Worm (Caenorhabditis elegans) whole organism, late embryonic: ENCODE measurements around the gene R186.3.

ENCODE experiments used
- C08G9.2 ChIP-seq: sonication (generic microtip); optimal IDR thresholded peaks from 2 replicates; lab custom pipeline; 2016; ENCODE audit warnings: mild to moderate bottlenecking, missing genetic modification characterization, moderate library complexity, missing compliant biosample characterization
- F13H6.1 ChIP-seq: sonication (generic microtip); optimal IDR thresholded peaks from 2 replicates; lab custom pipeline; 2016; ENCODE audit warnings: missing genetic modification characterization, missing compliant biosample characterization
- K09A11.1 ChIP-seq: sonication (generic microtip); optimal IDR thresholded peaks from 2 replicates; lab custom pipeline; 2017; ENCODE audit warnings: antibody characterized with exemption, mild to moderate bottlenecking, missing genetic modification characterization, missing compliant biosample characterization; ENCODE audit not compliant: insufficient read depth
- Y22D7AL.16 ChIP-seq: sonication (generic microtip); optimal IDR thresholded peaks from 2 replicates; lab custom pipeline; 2016; ENCODE audit warnings: missing genetic modification characterization, missing compliant biosample characterization
- ahr-1 ChIP-seq: sonication (generic microtip); optimal IDR thresholded peaks from 2 replicates; lab custom pipeline; 2016; ENCODE audit warnings: missing genetic modification characterization, missing compliant biosample characterization
- ceh-18 ChIP-seq: sonication (generic microtip); optimal IDR thresholded peaks from 2 replicates; lab custom pipeline; 2016; ENCODE audit warnings: missing genetic modification characterization, missing compliant biosample characterization
- ceh-19 ChIP-seq: fragments of 200-800 bp; sonication (Bioruptor generic); optimal IDR thresholded peaks from 2 replicates; lab custom pipeline; 2018; ENCODE audit warnings: mild to moderate bottlenecking, missing genetic modification characterization, missing compliant biosample characterization
- ceh-30 ChIP-seq: fragments of 150-350 bp; optimal IDR thresholded peaks from 2 replicates; lab custom pipeline; 2014; ENCODE audit warnings: missing biosample characterization, missing genetic modification characterization
- ceh-31 ChIP-seq: sonication (generic microtip); optimal IDR thresholded peaks from 2 replicates; lab custom pipeline; 2016; ENCODE audit warnings: missing genetic modification characterization, missing compliant biosample characterization
- ceh-34 ChIP-seq: sonication (generic microtip); optimal IDR thresholded peaks from 2 replicates; lab custom pipeline; 2016; ENCODE audit warnings: mild to moderate bottlenecking, missing genetic modification characterization, missing compliant biosample characterization
- ceh-45 ChIP-seq: fragments of 200-800 bp; sonication (Bioruptor generic); IDR thresholded peaks from 2 replicates; pipeline ENCODE4 v1.3.6; 2022; ENCODE audit warnings: missing genetic modification reagents, missing genetic modification characterization, missing compliant biosample characterization
- ceh-6 ChIP-seq: fragments of 200-800 bp; sonication (Bioruptor generic); optimal IDR thresholded peaks from 2 replicates; lab custom pipeline; 2018; ENCODE audit warnings: mild to moderate bottlenecking, missing genetic modification characterization, missing compliant biosample characterization
- che-1 ChIP-seq: sonication (generic microtip); optimal IDR thresholded peaks from 2 replicates; lab custom pipeline; 2016; ENCODE audit warnings: mild to moderate bottlenecking, missing genetic modification characterization, missing compliant biosample characterization
- elt-2 ChIP-seq: sonication (generic microtip); optimal IDR thresholded peaks from 2 replicates; lab custom pipeline; 2016; ENCODE audit warnings: missing genetic modification reagents, missing genetic modification characterization, missing compliant biosample characterization
- elt-4 ChIP-seq: sonication (generic microtip); optimal IDR thresholded peaks from 2 replicates; lab custom pipeline; 2016; ENCODE audit warnings: missing genetic modification characterization, missing compliant biosample characterization
- ets-4 ChIP-seq: sonication (generic microtip); optimal IDR thresholded peaks from 2 replicates; lab custom pipeline; 2016; ENCODE audit warnings: missing genetic modification characterization, missing compliant biosample characterization
- eyg-1 ChIP-seq: sonication (generic microtip); optimal IDR thresholded peaks from 2 replicates; lab custom pipeline; 2016; ENCODE audit warnings: missing genotype, missing genetic modification characterization, missing compliant biosample characterization
- fkh-10 ChIP-seq: fragments of 150-350 bp; optimal IDR thresholded peaks from 2 replicates; lab custom pipeline; 2014; ENCODE audit warnings: missing biosample characterization, missing genetic modification reagents, missing genetic modification characterization
- fkh-6 ChIP-seq: sonication (generic microtip); optimal IDR thresholded peaks from 2 replicates; lab custom pipeline; 2016; ENCODE audit warnings: missing genetic modification characterization, missing compliant biosample characterization
- gmeb-2 ChIP-seq: sonication (generic microtip); optimal IDR thresholded peaks from 2 replicates; lab custom pipeline; 2016; ENCODE audit warnings: missing genetic modification characterization, inconsistent platforms, missing compliant biosample characterization
- hlh-13 ChIP-seq: fragments of 200-800 bp; sonication (Bioruptor generic); optimal IDR thresholded peaks from 2 replicates; lab custom pipeline; 2018; ENCODE audit warnings: mild to moderate bottlenecking, missing genetic modification characterization, missing compliant biosample characterization
- hlh-15 ChIP-seq: sonication (generic microtip); optimal IDR thresholded peaks from 2 replicates; lab custom pipeline; 2016; ENCODE audit warnings: missing genetic modification characterization, missing compliant biosample characterization
- hlh-6 ChIP-seq: sonication (generic microtip); optimal IDR thresholded peaks from 2 replicates; lab custom pipeline; 2016; ENCODE audit warnings: missing genotype, missing genetic modification characterization, missing compliant biosample characterization
- hlh-8 ChIP-seq: sonication (generic microtip); optimal IDR thresholded peaks from 2 replicates; lab custom pipeline; 2016; ENCODE audit warnings: missing genotype, missing genetic modification characterization, missing compliant biosample characterization
- lim-6 ChIP-seq: sonication (generic microtip); optimal IDR thresholded peaks from 2 replicates; lab custom pipeline; 2016; ENCODE audit warnings: missing genetic modification characterization, missing compliant biosample characterization
- madf-2 ChIP-seq: sonication (generic microtip); optimal IDR thresholded peaks from 2 replicates; lab custom pipeline; 2017; ENCODE audit warnings: missing genetic modification characterization, missing compliant biosample characterization
- mec-3 ChIP-seq: sonication (generic microtip); optimal IDR thresholded peaks from 2 replicates; lab custom pipeline; 2016; ENCODE audit warnings: borderline replicate concordance, missing genetic modification characterization, missing compliant biosample characterization
- nfya-1 ChIP-seq: sonication (generic microtip); optimal IDR thresholded peaks from 2 replicates; lab custom pipeline; 2017; ENCODE audit warnings: missing genetic modification characterization, mild to moderate bottlenecking, missing compliant biosample characterization, antibody characterized with exemption, moderate library complexity
- nhr-11 ChIP-seq: fragments of 150-350 bp; optimal IDR thresholded peaks from 2 replicates; lab custom pipeline; 2014; ENCODE audit warnings: missing biosample characterization, missing genetic modification characterization
- nhr-232 ChIP-seq: sonication (generic microtip); optimal IDR thresholded peaks from 2 replicates; lab custom pipeline; 2016; ENCODE audit warnings: missing genetic modification characterization, missing compliant biosample characterization
- npax-4 ChIP-seq: sonication (generic microtip); optimal IDR thresholded peaks from 2 replicates; lab custom pipeline; 2016; ENCODE audit warnings: missing genetic modification characterization, missing compliant biosample characterization
- odd-2 ChIP-seq: sonication (generic microtip); optimal IDR thresholded peaks from 2 replicates; lab custom pipeline; 2017; ENCODE audit warnings: antibody characterized with exemption, mild to moderate bottlenecking, missing genetic modification characterization, missing compliant biosample characterization
- pag-3 ChIP-seq: sonication (generic microtip); optimal IDR thresholded peaks from 2 replicates; lab custom pipeline; 2016; ENCODE audit warnings: missing compliant biosample characterization, missing genetic modification characterization, borderline replicate concordance
- pax-1 ChIP-seq: fragments of 150-350 bp; optimal IDR thresholded peaks from 2 replicates; lab custom pipeline; 2014; ENCODE audit warnings: missing biosample characterization, missing genetic modification characterization
- pha-2 ChIP-seq: sonication (generic microtip); optimal IDR thresholded peaks from 2 replicates; lab custom pipeline; 2017; ENCODE audit warnings: mild to moderate bottlenecking, missing genetic modification characterization, missing compliant biosample characterization
- pqm-1 ChIP-seq: sonication (generic microtip); optimal IDR thresholded peaks from 2 replicates; lab custom pipeline; 2016; ENCODE audit warnings: missing genetic modification characterization, missing compliant biosample characterization
- pros-1 ChIP-seq: fragments of 150-350 bp; optimal IDR thresholded peaks from 2 replicates; lab custom pipeline; 2014; ENCODE audit warnings: missing biosample characterization, missing genetic modification reagents, missing genetic modification characterization
- sox-4 ChIP-seq: sonication (generic microtip); optimal IDR thresholded peaks from 2 replicates; lab custom pipeline; 2017; ENCODE audit warnings: mild to moderate bottlenecking, missing genetic modification characterization, inconsistent platforms, missing compliant biosample characterization
- syd-9 ChIP-seq: sonication (generic microtip); optimal IDR thresholded peaks from 2 replicates; lab custom pipeline; 2016; ENCODE audit warnings: mild to moderate bottlenecking, missing genetic modification characterization, moderate library complexity, missing compliant biosample characterization
- tbx-2 ChIP-seq: sonication (generic microtip); optimal IDR thresholded peaks from 2 replicates; lab custom pipeline; 2016; ENCODE audit warnings: missing genetic modification characterization, missing compliant biosample characterization
- unc-3 ChIP-seq, 2 experiments: fragments of 200-800 bp in 1 of 2; sonication (Bioruptor generic) in 1 of 2; sonication (generic microtip) in 1 of 2; conservative IDR thresholded peaks in 1 of 2; optimal IDR thresholded peaks in 1 of 2; 2 replicates each; pipeline versions ENCODE4 v1.3.6 to Lab custom; 2016 to 2022; ENCODE audit warnings: missing compliant biosample characterization in 2 of 2, missing genetic modification characterization in 2 of 2, missing genetic modification reagents in 1 of 2
- unc-42 ChIP-seq: sonication (generic microtip); optimal IDR thresholded peaks from 2 replicates; lab custom pipeline; 2016; ENCODE audit warnings: missing genotype, missing genetic modification characterization, missing compliant biosample characterization
- unc-55 ChIP-seq: sonication (generic microtip); optimal IDR thresholded peaks from 2 replicates; lab custom pipeline; 2017; ENCODE audit warnings: missing biosample characterization, missing genetic modification reagents, missing genetic modification characterization
- zip-5 ChIP-seq: sonication (generic microtip); optimal IDR thresholded peaks from 2 replicates; lab custom pipeline; 2016; ENCODE audit warnings: missing genetic modification characterization, missing compliant biosample characterization

The R186.3 gene

DNA sequence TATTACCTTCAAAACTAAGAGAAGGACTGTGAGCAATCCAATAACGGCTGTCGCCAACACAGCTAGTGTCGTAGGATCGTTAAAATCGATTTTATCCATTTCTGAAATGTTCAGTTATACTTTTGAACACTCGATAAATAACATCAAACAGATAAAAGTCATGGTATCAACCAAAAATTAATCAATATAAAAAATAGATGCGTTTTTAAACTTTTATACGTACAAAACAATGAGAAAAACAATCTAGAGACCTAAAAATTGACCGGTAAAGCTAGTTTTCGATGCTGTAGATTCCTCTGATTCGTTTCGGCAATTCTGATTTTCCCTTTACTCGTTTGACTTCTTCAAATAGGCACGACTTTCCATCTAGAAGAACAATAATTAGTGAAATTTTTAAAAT lies at the start of gene R186.3:
R186.3 (minus strand) TSS at position 101 of the 400 bp plus-strand sequence.
- TF ChIP-seq npax-4 (tag; lab: Kevin White, UChicago), result no peak
- no peak for TF ChIP-seq unc-55 (GFP tag; lab: Kevin White, UChicago)
- no peak for TF ChIP-seq ceh-19 (GFP tag; lab: Kevin White, UChicago)
- no peak for TF ChIP-seq F13H6.1
- TF ChIP-seq hlh-13, result no peak
- no peak for TF ChIP-seq tbx-2
- TF ChIP-seq C08G9.2 (tag; lab: Kevin White, UChicago), result no peak
- TF ChIP-seq che-1, result no peak
- no peak for TF ChIP-seq ceh-31
- no peak for TF ChIP-seq ets-4 (tag; lab: Kevin White, UChicago)
- TF ChIP-seq ceh-34 (tag; lab: Kevin White, UChicago), result no peak
- no peak for TF ChIP-seq ceh-30
- TF ChIP-seq elt-2 (tag; lab: Kevin White, UChicago), result no peak
- TF ChIP-seq gmeb-2 (tag; lab: Kevin White, UChicago), result no peak
- TF ChIP-seq ceh-18 (tag; lab: Kevin White, UChicago), result no peak
- TF ChIP-seq fkh-6 (tag; lab: Kevin White, UChicago), result no peak

DNA sequence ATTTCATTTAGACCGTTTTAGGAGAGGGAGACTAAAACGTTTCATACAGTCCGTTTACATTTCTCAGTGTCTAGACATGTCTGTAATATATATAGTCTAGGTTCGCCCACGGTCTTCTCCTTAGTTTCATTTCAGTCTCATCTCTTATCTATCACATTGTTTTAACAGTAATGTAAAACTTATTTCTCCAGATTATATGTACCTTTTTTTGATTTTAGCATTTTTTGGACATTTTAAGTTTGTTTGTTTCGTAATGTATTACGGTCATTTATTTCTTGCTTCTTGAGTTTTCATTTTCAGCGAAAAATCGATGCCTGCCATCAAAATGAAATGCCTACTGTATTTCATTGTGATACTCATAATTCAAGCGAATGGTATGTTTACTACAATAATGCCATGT lies 46.8 kb upstream of the R186.3 start, which contains the start of gene F15B9.6:
F15B9.6 (plus strand) TSS at position 301 of the 400 bp plus-strand sequence.
- TF ChIP-seq syd-9 (tag; lab: Kevin White, UChicago), result no peak
- TF ChIP-seq hlh-15, result no peak
- no peak for TF ChIP-seq pag-3
- TF ChIP-seq npax-4 (tag; lab: Kevin White, UChicago), result no peak
- no peak for TF ChIP-seq nhr-11 (tag; lab: Kevin White, UChicago)
- no peak for TF ChIP-seq pax-1 (tag; lab: Kevin White, UChicago)
- no peak for TF ChIP-seq eyg-1

DNA sequence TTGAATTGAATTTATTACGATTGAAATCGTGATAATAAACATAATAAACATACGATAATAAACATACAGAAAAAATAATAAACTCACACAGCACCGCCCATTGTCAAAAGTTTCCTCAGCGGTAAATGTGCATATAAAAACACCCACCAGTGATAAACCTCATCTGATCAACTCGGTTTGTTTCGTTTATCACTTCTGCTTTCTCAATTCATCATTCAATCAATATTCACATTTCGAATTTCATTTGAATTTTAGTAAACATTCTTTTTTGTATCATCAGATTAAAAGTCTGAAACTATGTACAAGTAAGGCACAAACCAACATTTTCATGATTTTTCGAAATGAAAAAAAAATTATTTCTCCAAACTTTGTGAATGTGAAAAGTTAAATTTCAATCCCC lies 46.1 kb upstream of the R186.3 start, which contains the start of gene try-10:
try-10 (minus strand) TSS at position 101 of the 400 bp plus-strand sequence.
- TF ChIP-seq eyg-1 (no peak), unc-3 (GFP tag; conservative IDR thresholded peaks at IDR 0.05; lab: Robert Waterston, UW) (no peak), unc-3 (tag; optimal IDR thresholded peaks at IDR 0.05; lab: Kevin White, UChicago) (no peak), ceh-45 (no peak)

- no peak for TF ChIP-seq pqm-1 (tag; lab: Kevin White, UChicago)
- no peak for TF ChIP-seq nhr-11 (tag; lab: Kevin White, UChicago)
- peak; percentile 63 for TF ChIP-seq elt-2 (tag; lab: Kevin White, UChicago)
Observed at ce11 chrV:13011904-13012303, 44.9 kb upstream of the R186.3 start.

DNA sequence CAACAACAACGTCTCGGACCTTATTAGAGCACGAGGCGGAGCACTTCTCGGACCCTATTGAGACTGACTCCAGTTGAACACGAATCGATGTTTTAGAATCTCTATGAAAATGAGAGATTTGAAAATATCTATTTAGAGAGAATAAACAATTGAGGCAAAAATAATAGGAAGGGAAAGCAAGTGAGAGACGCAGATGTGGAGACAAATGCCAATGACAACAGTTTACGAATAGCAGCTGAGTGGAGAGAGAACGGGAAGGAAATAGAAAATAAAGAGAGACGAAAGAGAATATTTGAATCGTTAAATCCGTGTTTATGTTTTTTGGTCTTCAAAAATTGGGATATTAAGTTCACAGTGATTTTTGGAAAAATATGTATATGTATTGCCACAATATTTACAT lies 42.8 kb upstream of the R186.3 start:
- no peak for TF ChIP-seq nhr-232 (tag; lab: Kevin White, UChicago)
- no peak for TF ChIP-seq lim-6 (tag; lab: Kevin White, UChicago)
- TF ChIP-seq ceh-31, result peak; percentile 51
- peak; percentile 15 for TF ChIP-seq unc-42 (tag; lab: Kevin White, UChicago)
- no peak for TF ChIP-seq fkh-10
- TF ChIP-seq nfya-1, result peak; percentile 31
- no peak for TF ChIP-seq syd-9 (tag; lab: Kevin White, UChicago)
- no peak for TF ChIP-seq ceh-45
- TF ChIP-seq pax-1 (tag; lab: Kevin White, UChicago), result no peak
- TF ChIP-seq eyg-1, result no peak
- TF ChIP-seq ceh-6, result no peak
- TF ChIP-seq unc-55 (GFP tag; lab: Kevin White, UChicago), result peak; percentile 47
- peak; percentile 6 for TF ChIP-seq ceh-18 (tag; lab: Kevin White, UChicago)
- no peak for TF ChIP-seq ets-4 (tag; lab: Kevin White, UChicago)
- no peak for TF ChIP-seq elt-4 (tag; lab: Kevin White, UChicago)
- no peak for TF ChIP-seq madf-2 (tag; lab: Kevin White, UChicago)
- no peak for TF ChIP-seq sox-4 (tag; lab: Kevin White, UChicago)
- TF ChIP-seq tbx-2, result no peak
- no peak for TF ChIP-seq hlh-6
- TF ChIP-seq Y22D7AL.16 (tag; lab: Kevin White, UChicago), result no peak
- TF ChIP-seq pros-1 (tag; lab: Kevin White, UChicago), result no peak
- TF ChIP-seq ahr-1, result no peak
- TF ChIP-seq K09A11.1, result no peak
- no peak for TF ChIP-seq zip-5 (tag; lab: Kevin White, UChicago)
- TF ChIP-seq hlh-8 (tag; lab: Kevin White, UChicago), result no peak
- no peak for TF ChIP-seq pqm-1 (tag; lab: Kevin White, UChicago)
- TF ChIP-seq odd-2 (tag; lab: Kevin White, UChicago), result no peak
- no peak for TF ChIP-seq pha-2
- TF ChIP-seq mec-3 (tag; lab: Kevin White, UChicago), result no peak
